Fruit fly (Drosophila melanogaster): ENCODE results near the gene Cad86C.

Cad86C gene

dm6 chr3R:10863446-10863819, 36.6 kb downstream of the Cad86C start (continued):
- TF ChIP-seq zfh1 (GFP tag; IDR thresholded peaks at IDR 0.05) (no peak), Hmx (GFP tag; optimal IDR thresholded peaks at IDR 0.05) (no peak), HLH3B (GFP tag; IDR thresholded peaks at IDR 0.05) (peak; percentile 17; the same call in 1 of the 2 replicates), Lhr (GFP tag; optimal IDR thresholded peaks at IDR 0.05) (no peak), CG10431 (GFP tag; optimal IDR thresholded peaks at IDR 0.05) (no peak), BEAF-32 (GFP tag; optimal IDR thresholded peaks at IDR 0.05) (no peak), hkb (optimal IDR thresholded peaks at IDR 0.05) (no peak), hkb (GFP tag; IDR thresholded peaks at IDR 0.05) (no peak), CG8281 (tag; optimal IDR thresholded peaks at IDR 0.05) (no peak), crol (GFP tag; IDR thresholded peaks at IDR 0.05) (no peak), CG2202 (tag; optimal IDR thresholded peaks at IDR 0.05) (no peak), MTF-1 (GFP tag; optimal IDR thresholded peaks at IDR 0.05; ENCODE audit: borderline replicate concordance) (no peak), NfI (GFP tag; optimal IDR thresholded peaks at IDR 0.05) (no peak), Neu2 (GFP tag; optimal IDR thresholded peaks at IDR 0.05; ENCODE audit: borderline replicate concordance) (peak; percentile 37), wek (GFP tag; optimal IDR thresholded peaks at IDR 0.05) (no peak), psq (GFP tag; optimal IDR thresholded peaks at IDR 0.05) (no peak), CG18599 (GFP tag; optimal IDR thresholded peaks at IDR 0.05) (no peak), CG7786 (GFP tag; optimal IDR thresholded peaks at IDR 0.05) (peak; percentile 17), grau (tag; optimal IDR thresholded peaks at IDR 0.05) (no peak), pho (GFP tag; optimal IDR thresholded peaks at IDR 0.05) (no peak), Optix (GFP tag; IDR thresholded peaks at IDR 0.05) (0 out of 3 replicates have a peak, but pooled peaks have one; percentile 32), croc (GFP tag; conservative IDR thresholded peaks at IDR 0.05) (no peak), slou (GFP tag; optimal IDR thresholded peaks at IDR 0.05) (no peak), CG3726 (GFP tag; IDR thresholded peaks at IDR 0.05) (no peak), lmd (GFP tag; IDR thresholded peaks at IDR 0.05) (peak; percentile 28; the same call in 1 of the 2 replicates), Med (GFP tag) (peak; percentile 78), luna (GFP tag; optimal IDR thresholded peaks at IDR 0.05) (no peak), CG9817 (tag; optimal IDR thresholded peaks at IDR 0.05) (no peak), CG17186 (GFP tag; optimal IDR thresholded peaks at IDR 0.05) (no peak), Fer2 (tag; optimal IDR thresholded peaks at IDR 0.05) (no peak)

- TF ChIP-seq Sry-β (GFP tag; optimal IDR thresholded peaks at IDR 0.05) (no peak), CG4854 (GFP tag; optimal IDR thresholded peaks at IDR 0.05) (no peak), Dbx (GFP tag; IDR thresholded peaks at IDR 0.05) (no peak), vfl (GFP tag; optimal IDR thresholded peaks at IDR 0.05) (no peak), Trl (optimal IDR thresholded peaks at IDR 0.05) (peak in 1 of 2 experiments; percentile 59), Trl (GFP tag; optimal IDR thresholded peaks at IDR 0.05) (no peak)
Observed at dm6 chr3R:10863956-10864355, 37.1 kb downstream of the Cad86C start.

- TF ChIP-seq prd (optimal IDR thresholded peaks at IDR 0.05) (no peak), prd (GFP tag; IDR thresholded peaks at IDR 0.05) (no peak), ham (GFP tag; IDR thresholded peaks at IDR 0.05) (no peak), vvl (GFP tag; IDR thresholded peaks at IDR 0.05) (peak; percentile 33), Ssrp (tag; optimal IDR thresholded peaks at IDR 0.05) (no peak), CG10462 (GFP tag; optimal IDR thresholded peaks at IDR 0.05) (no peak), CG3065 (GFP tag; optimal IDR thresholded peaks at IDR 0.05) (no peak), CG13775 (GFP tag; optimal IDR thresholded peaks at IDR 0.05) (peak; percentile 6), peb (GFP tag; IDR thresholded peaks at IDR 0.05) (no peak), zen2 (GFP tag; IDR thresholded peaks at IDR 0.05; ENCODE audit: partially characterized antibody) (no peak; the same call in 2 of the 3 replicates), CG12942 (GFP tag; optimal IDR thresholded peaks at IDR 0.05) (no peak), abd-A (tag; optimal IDR thresholded peaks at IDR 0.05) (peak; percentile 94), odd (GFP tag; optimal IDR thresholded peaks at IDR 0.05) (peak; percentile 35), mam (GFP tag; optimal IDR thresholded peaks at IDR 0.05) (no peak), CG11398 (GFP tag; optimal IDR thresholded peaks at IDR 0.05) (no peak), oc (tag; optimal IDR thresholded peaks at IDR 0.05) (peak; percentile 11)
Observed at dm6 chr3R:10868427-10868962, 41.6 kb downstream of the Cad86C start, which contains the start of the genes SelR and Tsp86D. TSS of gene SelR (minus strand) at chr3R:10868642. TSS of gene Tsp86D (plus strand) at chr3R:10868708.
